Fruit fly (Drosophila melanogaster) whole organism, embryonic: ENCODE results near the gene RabX6.

Experiments used
- Atf6 ChIP-seq: fragments of 200-800 bp; sonication (Bioruptor generic); IDR thresholded peaks from 2 replicates; pipeline ENCODE4 v1.3.6; 2022; ENCODE audit warnings: missing biosample characterization, missing genetic modification characterization
- Bgb ChIP-seq: fragments of 200-800 bp; sonication (Bioruptor generic); IDR thresholded peaks from 2 replicates; pipeline ENCODE4 v1.3.6; 2022; ENCODE audit warnings: missing biosample characterization, missing genetic modification characterization; ENCODE audit not compliant: partially characterized antibody
- Blimp-1 ChIP-seq: fragments of 200-800 bp; sonication (Bioruptor generic); optimal IDR thresholded peaks from 3 replicates; lab custom pipeline; 2018; ENCODE audit warnings: missing biosample characterization, missing genetic modification characterization, mild to moderate bottlenecking, moderate library complexity, missing genetic modification reagents
- CG10267 ChIP-seq: fragments of 200-800 bp; sonication (Bioruptor generic); optimal IDR thresholded peaks from 2 replicates; lab custom pipeline; 2018; ENCODE audit warnings: missing biosample characterization, mild to moderate bottlenecking, missing genetic modification characterization, moderate library complexity
- CG10979 ChIP-seq: fragments of 200-800 bp; sonication (Bioruptor generic); optimal IDR thresholded peaks from 2 replicates; lab custom pipeline; 2018; ENCODE audit warnings: missing biosample characterization, mild to moderate bottlenecking, missing genetic modification characterization, moderate library complexity
- CG11723 ChIP-seq: fragments of 200-800 bp; sonication (Bioruptor generic); optimal IDR thresholded peaks from 2 replicates; lab custom pipeline; 2017; ENCODE audit warnings: missing biosample characterization, mild to moderate bottlenecking, missing genetic modification characterization
- CG12104 ChIP-seq: fragments of 200-800 bp; sonication (Bioruptor generic); optimal IDR thresholded peaks from 3 replicates; lab custom pipeline; 2016; ENCODE audit warnings: missing biosample characterization, missing genetic modification characterization
- CG12299 ChIP-seq: fragments of 200-800 bp; sonication (Bioruptor generic); optimal IDR thresholded peaks from 2 replicates; lab custom pipeline; 2018; ENCODE audit warnings: missing biosample characterization, mild to moderate bottlenecking, missing genetic modification characterization
- CG1233 ChIP-seq: fragments of 200-800 bp; sonication (Bioruptor generic); optimal IDR thresholded peaks from 4 replicates; lab custom pipeline; 2018; ENCODE audit warnings: missing biosample characterization, mild to moderate bottlenecking, missing genetic modification characterization
- CG13775 ChIP-seq: fragments of 200-800 bp; sonication (Bioruptor generic); optimal IDR thresholded peaks from 3 replicates; lab custom pipeline; 2017; ENCODE audit warnings: missing biosample characterization, mild to moderate bottlenecking, missing genetic modification characterization
- CG15269 ChIP-seq: fragments of 200-800 bp; sonication (Bioruptor generic); optimal IDR thresholded peaks from 2 replicates; lab custom pipeline; 2018; ENCODE audit warnings: missing biosample characterization, mild to moderate bottlenecking, missing genetic modification characterization, moderate library complexity
- CG1529 ChIP-seq: fragments of 200-800 bp; sonication (Bioruptor generic); optimal IDR thresholded peaks from 3 replicates; lab custom pipeline; 2018; ENCODE audit warnings: missing biosample characterization, missing genetic modification characterization
- CG17361 ChIP-seq: fragments of 200-800 bp; sonication (Bioruptor generic); IDR thresholded peaks from 3 replicates; pipeline ENCODE4 v1.3.6; 2022; ENCODE audit warnings: missing biosample characterization, missing genetic modification characterization
- CG1832 ChIP-seq: fragments of 200-800 bp; sonication (Bioruptor generic); optimal IDR thresholded peaks from 2 replicates; lab custom pipeline; 2017; ENCODE audit warnings: missing biosample characterization, mild to moderate bottlenecking, missing genetic modification characterization, inconsistent platforms
- CG2199 ChIP-seq: fragments of 200-800 bp; sonication (Bioruptor generic); IDR thresholded peaks from 3 replicates; pipeline ENCODE4 v1.3.6; 2022; ENCODE audit warnings: missing biosample characterization, missing genetic modification characterization
- CG32767 ChIP-seq: fragments of 200-800 bp; sonication (Bioruptor generic); IDR thresholded peaks from 2 replicates; pipeline ENCODE4 v1.3.6; 2022; ENCODE audit warnings: missing biosample characterization, missing genetic modification characterization
- CG3838 ChIP-seq: fragments of 200-800 bp; sonication (Bioruptor generic); optimal IDR thresholded peaks from 3 replicates; lab custom pipeline; 2016; ENCODE audit warnings: missing biosample characterization, missing genetic modification characterization
- CG43689 ChIP-seq: fragments of 200-800 bp; sonication (Bioruptor generic); IDR thresholded peaks from 2 replicates; pipeline ENCODE4 v1.3.6; 2022; ENCODE audit warnings: missing biosample characterization, missing genetic modification characterization
- CG4707 ChIP-seq: fragments of 200-800 bp; sonication (Bioruptor generic); optimal IDR thresholded peaks from 2 replicates; lab custom pipeline; 2018; ENCODE audit warnings: missing biosample characterization, mild to moderate bottlenecking, missing genetic modification characterization, moderate library complexity
- CG7745 ChIP-seq: fragments of 200-800 bp; sonication (Bioruptor generic); optimal IDR thresholded peaks from 2 replicates; lab custom pipeline; 2018; ENCODE audit warnings: missing biosample characterization, mild to moderate bottlenecking, missing genetic modification characterization, moderate library complexity
- Elba2 ChIP-seq: fragments of 200-800 bp; sonication (Bioruptor generic); optimal IDR thresholded peaks from 3 replicates; lab custom pipeline; 2016; ENCODE audit warnings: missing biosample characterization, missing genetic modification characterization
- Ets65A ChIP-seq: fragments of 200-800 bp; sonication (Bioruptor generic); peaks from one replicate; lab custom pipeline; 2016; ENCODE audit warnings: missing biosample characterization, missing genetic modification characterization
- Hey ChIP-seq: fragments of 200-800 bp; sonication (Bioruptor generic); optimal IDR thresholded peaks from 3 replicates; lab custom pipeline; 2018; ENCODE audit warnings: missing biosample characterization, mild to moderate bottlenecking, missing genetic modification characterization
- Hr78 ChIP-seq, 2 experiments: fragments of 200-800 bp in 1 of 2; fragments of >200 bp in 1 of 2; sonication (Bioruptor generic) in 1 of 2; optimal IDR thresholded peaks; 2 replicates each; lab custom pipeline; 2017 to 2019; ENCODE audit warnings: missing biosample characterization in 2 of 2, missing genetic modification characterization in 2 of 2, mild to moderate bottlenecking in 1 of 2, moderate library complexity in 1 of 2
- Max ChIP-seq: fragments of 200-800 bp; sonication (Bioruptor generic); optimal IDR thresholded peaks from 2 replicates; lab custom pipeline; 2016; ENCODE audit warnings: missing biosample characterization, mild to moderate bottlenecking, missing genetic modification characterization
- Mes4 ChIP-seq: fragments of 200-800 bp; sonication (Bioruptor generic); optimal IDR thresholded peaks from 2 replicates; lab custom pipeline; 2016; ENCODE audit warnings: missing biosample characterization, missing genetic modification characterization
- NC2β ChIP-seq: fragments of 200-800 bp; sonication (Bioruptor generic); optimal IDR thresholded peaks from 2 replicates; lab custom pipeline; 2016; ENCODE audit warnings: missing biosample characterization, missing genetic modification characterization
- Nf-YC ChIP-seq: fragments of 200-800 bp; optimal IDR thresholded peaks from 3 replicates; lab custom pipeline; 2019; ENCODE audit warnings: missing biosample characterization, mild to moderate bottlenecking, missing genetic modification characterization, moderate library complexity
- PHDP ChIP-seq: fragments of 200-800 bp; sonication (Bioruptor generic); optimal IDR thresholded peaks from 3 replicates; lab custom pipeline; 2018; ENCODE audit warnings: missing biosample characterization, mild to moderate bottlenecking, missing genetic modification characterization, moderate library complexity
- Ptx1 ChIP-seq: fragments of 200-800 bp; sonication (Bioruptor generic); IDR thresholded peaks from 2 replicates; pipeline ENCODE4 v1.3.6; 2022; ENCODE audit warnings: missing biosample characterization, missing genetic modification characterization
- Rx ChIP-seq: fragments of 200-800 bp; sonication (Bioruptor generic); IDR thresholded peaks from 2 replicates; pipeline ENCODE4 v1.3.6; 2022; ENCODE audit warnings: missing biosample characterization, missing genetic modification characterization
- Sox102F ChIP-seq: fragments of 200-800 bp; sonication (Bioruptor generic); optimal IDR thresholded peaks from 2 replicates; lab custom pipeline; 2018; ENCODE audit warnings: missing biosample characterization, mild to moderate bottlenecking, missing genetic modification characterization, moderate library complexity
- Vsx1 ChIP-seq: fragments of 200-800 bp; sonication (Bioruptor generic); optimal IDR thresholded peaks from 2 replicates; lab custom pipeline; 2017; ENCODE audit warnings: missing biosample characterization, mild to moderate bottlenecking, missing genetic modification characterization, missing genetic modification reagents
- Xrp1 ChIP-seq: fragments of 200-800 bp; sonication (Bioruptor generic); IDR thresholded peaks from 2 replicates; pipeline ENCODE4 v1.3.6; 2022; ENCODE audit warnings: missing biosample characterization, missing genetic modification characterization
- btn ChIP-seq: fragments of 200-800 bp; sonication (Bioruptor generic); optimal IDR thresholded peaks from 2 replicates; lab custom pipeline; 2016; ENCODE audit warnings: missing biosample characterization, missing genetic modification characterization
- chn ChIP-seq: fragments of 200-800 bp; sonication (Bioruptor generic); optimal IDR thresholded peaks from 2 replicates; lab custom pipeline; 2016; ENCODE audit warnings: missing biosample characterization, missing genetic modification characterization
- dmrt11E ChIP-seq: fragments of 200-800 bp; sonication (Bioruptor generic); optimal IDR thresholded peaks from 3 replicates; lab custom pipeline; 2018; ENCODE audit warnings: missing biosample characterization, mild to moderate bottlenecking, missing genetic modification characterization, moderate library complexity
- ewg ChIP-seq: fragments of 200-800 bp; sonication (Bioruptor generic); optimal IDR thresholded peaks from 3 replicates; lab custom pipeline; 2017; ENCODE audit warnings: mild to moderate bottlenecking, missing biosample characterization, missing genetic modification reagents, missing genetic modification characterization
- fd102C ChIP-seq: fragments of 200-800 bp; sonication (Bioruptor generic); optimal IDR thresholded peaks from 2 replicates; lab custom pipeline; 2018; ENCODE audit warnings: missing biosample characterization, mild to moderate bottlenecking, missing genetic modification characterization, moderate library complexity
- fd96Cb ChIP-seq: fragments of 200-800 bp; sonication (Bioruptor generic); optimal IDR thresholded peaks from 2 replicates; lab custom pipeline; 2018; ENCODE audit warnings: missing biosample characterization, mild to moderate bottlenecking, missing genetic modification characterization, moderate library complexity
- fru ChIP-seq: fragments of >200 bp; optimal IDR thresholded peaks from 2 replicates; lab custom pipeline; 2017
- gcm ChIP-seq: fragments of 200-800 bp; sonication (Bioruptor generic); optimal IDR thresholded peaks from 2 replicates; lab custom pipeline; 2019; ENCODE audit warnings: missing biosample characterization, mild to moderate bottlenecking, missing genetic modification characterization, moderate library complexity
- ham ChIP-seq: fragments of 200-800 bp; sonication (Bioruptor generic); IDR thresholded peaks from 2 replicates; pipeline ENCODE4 v1.3.6; 2022; ENCODE audit warnings: missing biosample characterization, missing genetic modification characterization
- kni ChIP-seq: fragments of 200-800 bp; sonication (Bioruptor generic); optimal IDR thresholded peaks from 3 replicates; lab custom pipeline; 2017; ENCODE audit warnings: mild to moderate bottlenecking, missing biosample characterization, missing genetic modification reagents, missing genetic modification characterization
- oc ChIP-seq: fragments of 200-800 bp; sonication (Bioruptor generic); optimal IDR thresholded peaks from 2 replicates; lab custom pipeline; 2018; ENCODE audit warnings: missing biosample characterization, mild to moderate bottlenecking, missing genetic modification characterization, moderate library complexity
- pros ChIP-seq: fragments of 200-800 bp; sonication (Bioruptor generic); optimal IDR thresholded peaks from 3 replicates; lab custom pipeline; 2019; ENCODE audit warnings: missing biosample characterization, mild to moderate bottlenecking, missing genetic modification characterization, moderate library complexity
- psq ChIP-seq: fragments of 200-800 bp; sonication (Bioruptor generic); optimal IDR thresholded peaks from 2 replicates; lab custom pipeline; 2017; ENCODE audit warnings: missing biosample characterization, missing genetic modification characterization
- ro ChIP-seq: fragments of 200-800 bp; sonication (Bioruptor generic); IDR thresholded peaks from 2 replicates; pipeline ENCODE4 v1.3.6; 2022; ENCODE audit warnings: missing biosample characterization, missing genetic modification characterization
- sqz ChIP-seq: fragments of 200-800 bp; sonication (Bioruptor generic); optimal IDR thresholded peaks from 3 replicates; lab custom pipeline; 2018; ENCODE audit warnings: missing biosample characterization, mild to moderate bottlenecking, missing genetic modification characterization

The RabX6 gene

DNA sequence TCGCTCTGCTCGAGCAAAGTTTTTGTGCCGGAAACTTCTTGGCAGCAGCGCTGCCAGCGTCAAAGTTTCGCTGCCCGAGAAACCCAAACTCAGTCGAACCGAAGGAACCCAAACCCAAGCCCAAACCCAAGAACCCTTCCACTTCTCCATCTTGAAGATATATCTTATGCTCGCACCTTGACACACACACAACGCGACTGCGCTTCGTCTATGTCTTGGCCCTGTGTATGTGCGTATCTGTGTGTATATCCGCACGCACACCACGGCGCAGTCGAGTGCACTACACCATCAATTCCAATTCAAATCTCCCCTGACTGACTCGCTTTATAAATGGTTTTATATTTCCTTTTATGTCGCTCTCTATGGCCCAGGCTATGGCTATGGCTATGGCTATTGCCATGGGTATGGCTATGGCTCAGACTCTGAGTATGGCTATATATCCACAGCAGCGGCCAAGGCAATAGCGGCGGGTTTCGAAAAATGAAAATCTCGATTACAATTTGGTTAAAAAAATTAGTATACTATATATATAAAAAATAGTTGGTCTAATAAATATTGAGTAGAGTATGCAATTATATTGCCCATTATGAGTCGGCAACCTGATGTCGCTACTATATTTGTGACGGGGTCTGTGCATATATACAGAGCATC is 6.2 kb downstream of the RabX6 start (continued):
- TF ChIP-seq Max (GFP tag; lab: Kevin White, UChicago) (peak; percentile 93), ham (GFP tag; lab: Robert Waterston, UW) (peak; percentile 79), btn (GFP tag; lab: Kevin White, UChicago) (peak; percentile 44), Mes4 (peak; percentile 21), kni (peak; percentile 16), CG17361 (peak; percentile 98), Ets65A (GFP tag; lab: Kevin White, UChicago) (peak; percentile 90), CG11723 (GFP tag; lab: Kevin White, UChicago) (peak; percentile 93), CG7745 (tag; lab: Kevin White, UChicago) (peak; percentile 78), CG10267 (tag; lab: Kevin White, UChicago) (peak; percentile 94), CG4707 (peak; percentile 89), Bgb (GFP tag; lab: Robert Waterston, UW) (no peak), CG15269 (tag; lab: Kevin White, UChicago) (peak; percentile 96), CG12104 (GFP tag; lab: Kevin White, UChicago) (peak; percentile 90), oc (tag; lab: Kevin White, UChicago) (peak; percentile 93), fd96Cb (tag; lab: Kevin White, UChicago) (peak; percentile 97), Nf-YC (tag; lab: Kevin White, UChicago) (peak; percentile 77), ewg (GFP tag; lab: Kevin White, UChicago) (peak; percentile 88), Vsx1 (GFP tag; lab: Kevin White, UChicago) (peak; percentile 89), Hey (tag; lab: Kevin White, UChicago) (peak; percentile 40), Blimp-1 (GFP tag; lab: Kevin White, UChicago) (peak; percentile 95), CG10979 (peak; percentile 98), gcm (GFP tag; lab: Kevin White, UChicago) (peak; percentile 96), chn (GFP tag; lab: Kevin White, UChicago) (peak; percentile 70), CG32767 (GFP tag; lab: Robert Waterston, UW) (peak; percentile 94), psq (GFP tag; lab: Kevin White, UChicago) (peak; percentile 73), PHDP (peak; percentile 96), dmrt11E (peak; percentile 98), fd102C (GFP tag; lab: Kevin White, UChicago) (peak; percentile 73), CG13775 (GFP tag; lab: Kevin White, UChicago) (peak; percentile 95), CG1529 (GFP tag; lab: Kevin White, UChicago) (peak; percentile 93), Elba2 (GFP tag; lab: Kevin White, UChicago) (peak; percentile 46), CG3838 (GFP tag; lab: Kevin White, UChicago) (peak; percentile 51), Ptx1 (GFP tag; lab: Robert Waterston, UW) (peak; percentile 96), Hr78 (GFP tag; optimal IDR thresholded peaks at IDR 0.05; lab: Kevin White, UChicago) (peak in 1 of 2 experiments; percentile 89), fru (lab: Kevin White, UChicago) (no peak), Sox102F (GFP tag; lab: Kevin White, UChicago) (peak; percentile 94), CG43689 (peak; percentile 89), sqz (GFP tag; lab: Kevin White, UChicago) (peak; percentile 92), Atf6 (GFP tag; lab: Robert Waterston, UW) (peak; percentile 94), CG1233 (GFP tag; lab: Kevin White, UChicago) (peak; percentile 97), ro (peak; percentile 84), CG2199 (peak; percentile 90), pros (peak; percentile 86), Rx (peak; percentile 93), NC2β (GFP tag; lab: Kevin White, UChicago) (peak; percentile 66), Xrp1 (GFP tag; lab: Robert Waterston, UW) (peak; percentile 99), CG1832 (GFP tag; lab: Kevin White, UChicago) (no peak), CG12299 (peak; percentile 92)
